Fruit fly (Drosophila melanogaster) whole organism, embryonic: Measurements from ENCODE around the gene CG9986.

Experiments
- Aef1 ChIP-seq: fragments of 200-800 bp; sonication (Bioruptor generic); IDR thresholded peaks from 3 replicates; pipeline ENCODE4 v1.3.6; 2022; ENCODE audit warnings: missing biosample characterization, missing genetic modification characterization
- Antp ChIP-seq: fragments of 200-800 bp; sonication (Bioruptor generic); optimal IDR thresholded peaks from 3 replicates; lab custom pipeline; 2016; ENCODE audit warnings: missing biosample characterization, missing genetic modification characterization
- Awh ChIP-seq: fragments of 200-800 bp; sonication (Bioruptor generic); IDR thresholded peaks from 2 replicates; pipeline ENCODE4, ENCODE4 v1.3.6; 2022; ENCODE audit warnings: missing biosample characterization, missing genetic modification characterization
- BtbVII ChIP-seq: fragments of 200-800 bp; sonication (Bioruptor generic); optimal IDR thresholded peaks from 3 replicates; lab custom pipeline; 2017; ENCODE audit warnings: missing biosample characterization, mild to moderate bottlenecking, missing genetic modification characterization
- CG1024 ChIP-seq: fragments of 200-800 bp; sonication (Bioruptor generic); IDR thresholded peaks from 2 replicates; pipeline ENCODE4 v1.3.6; 2022; ENCODE audit warnings: missing biosample characterization, missing genetic modification characterization
- CG10267 ChIP-seq: fragments of 200-800 bp; sonication (Bioruptor generic); optimal IDR thresholded peaks from 2 replicates; lab custom pipeline; 2018; ENCODE audit warnings: missing biosample characterization, mild to moderate bottlenecking, missing genetic modification characterization, moderate library complexity
- CG10654 ChIP-seq: fragments of 200-800 bp; sonication (Bioruptor generic); optimal IDR thresholded peaks from 2 replicates; lab custom pipeline; 2016; ENCODE audit warnings: missing biosample characterization, missing genetic modification characterization
- CG11093 ChIP-seq: fragments of 200-800 bp; sonication (Bioruptor generic); IDR thresholded peaks from 3 replicates; pipeline ENCODE4 v1.3.6; 2022; ENCODE audit warnings: missing biosample characterization, missing genetic modification characterization
- CG12299 ChIP-seq: fragments of 200-800 bp; sonication (Bioruptor generic); optimal IDR thresholded peaks from 2 replicates; lab custom pipeline; 2018; ENCODE audit warnings: missing biosample characterization, mild to moderate bottlenecking, missing genetic modification characterization
- CG12659 ChIP-seq: fragments of 200-800 bp; sonication (Bioruptor generic); optimal IDR thresholded peaks from 3 replicates; lab custom pipeline; 2017; ENCODE audit warnings: mild to moderate bottlenecking, missing biosample characterization, missing genetic modification reagents, missing genetic modification characterization
- CG14014 ChIP-seq: fragments of 200-800 bp; sonication (Bioruptor generic); IDR thresholded peaks from 2 replicates; pipeline ENCODE4 v1.3.6; 2022; ENCODE audit warnings: missing biosample characterization, missing genetic modification characterization
- CG14050 ChIP-seq: fragments of 200-800 bp; sonication (Bioruptor generic); IDR thresholded peaks from 3 replicates; pipeline ENCODE4 v1.3.6; 2022; ENCODE audit warnings: missing biosample characterization, missing genetic modification characterization
- CG17328 ChIP-seq: fragments of 200-800 bp; sonication (Bioruptor generic); IDR thresholded peaks from 2 replicates; pipeline ENCODE4 v1.3.6; 2022; ENCODE audit warnings: missing biosample characterization, missing genetic modification characterization
- CG2120 ChIP-seq: fragments of 200-800 bp; sonication (Bioruptor generic); optimal IDR thresholded peaks from 3 replicates; lab custom pipeline; 2016; ENCODE audit warnings: missing biosample characterization, missing genetic modification characterization
- CG34422 ChIP-seq: fragments of 200-800 bp; sonication (Bioruptor generic); IDR thresholded peaks from 3 replicates; pipeline ENCODE4 v1.3.6; 2022; ENCODE audit warnings: missing biosample characterization, missing genetic modification characterization
- CG3995 ChIP-seq: fragments of 200-800 bp; sonication (Bioruptor generic); optimal IDR thresholded peaks from 3 replicates; lab custom pipeline; 2016; ENCODE audit warnings: missing biosample characterization, missing genetic modification characterization
- CG5245 ChIP-seq: fragments of 200-800 bp; sonication (Bioruptor generic); optimal IDR thresholded peaks from 3 replicates; lab custom pipeline; 2016; ENCODE audit warnings: missing biosample characterization, missing genetic modification characterization
- CG8944 ChIP-seq: fragments of 200-800 bp; sonication (Bioruptor generic); optimal IDR thresholded peaks from 3 replicates; lab custom pipeline; 2016; ENCODE audit warnings: missing biosample characterization, missing genetic modification characterization
- CG9797 ChIP-seq: fragments of 200-800 bp; sonication (Bioruptor generic); optimal IDR thresholded peaks from 3 replicates; lab custom pipeline; 2018; ENCODE audit warnings: missing biosample characterization, mild to moderate bottlenecking, missing genetic modification characterization
- Drgx ChIP-seq: fragments of 200-800 bp; sonication (Bioruptor generic); IDR thresholded peaks from 2 replicates; pipeline ENCODE4 v1.3.6; 2022; ENCODE audit warnings: missing biosample characterization, missing genetic modification characterization
- Hr3 ChIP-seq: fragments of 200-800 bp; sonication (Bioruptor generic); optimal IDR thresholded peaks from 3 replicates; lab custom pipeline; 2016; ENCODE audit warnings: missing biosample characterization, missing genetic modification characterization
- Hr78 ChIP-seq, 2 experiments: fragments of 200-800 bp in 1 of 2; fragments of >200 bp in 1 of 2; sonication (Bioruptor generic) in 1 of 2; optimal IDR thresholded peaks; 2 replicates each; lab custom pipeline; 2017 to 2019; ENCODE audit warnings: missing biosample characterization in 2 of 2, missing genetic modification characterization in 2 of 2, mild to moderate bottlenecking in 1 of 2, moderate library complexity in 1 of 2
- Kr ChIP-seq: fragments of 200-800 bp; sonication (Bioruptor generic); optimal IDR thresholded peaks from 2 replicates; lab custom pipeline; 2017; ENCODE audit warnings: missing biosample characterization, mild to moderate bottlenecking, missing genetic modification characterization
- Mad ChIP-seq: fragments of 200-800 bp; sonication (Bioruptor generic); optimal IDR thresholded peaks from 2 replicates; lab custom pipeline; 2016; ENCODE audit warnings: missing biosample characterization, missing genetic modification characterization
- Meics ChIP-seq: fragments of 200-800 bp; sonication (Bioruptor generic); optimal IDR thresholded peaks from 2 replicates; lab custom pipeline; 2017; ENCODE audit warnings: missing biosample characterization, mild to moderate bottlenecking, missing genetic modification characterization
- NC2α ChIP-seq: fragments of 200-800 bp; sonication (Bioruptor generic); optimal IDR thresholded peaks from 2 replicates; lab custom pipeline; 2016; ENCODE audit warnings: missing biosample characterization, missing genetic modification characterization
- NFAT ChIP-seq: fragments of 200-800 bp; sonication (Bioruptor generic); IDR thresholded peaks from 2 replicates; pipeline ENCODE4 v1.3.6; 2022; ENCODE audit warnings: missing biosample characterization, missing genetic modification characterization
- Sin3A ChIP-seq: fragments of >200 bp; optimal IDR thresholded peaks from 2 replicates; lab custom pipeline; 2018
- Taf1 ChIP-seq: fragments of 200-800 bp; sonication (Bioruptor generic); IDR thresholded peaks from 2 replicates; pipeline ENCODE4 v1.3.6; 2022; ENCODE audit warnings: missing biosample characterization, missing genetic modification characterization
- Vsx1 ChIP-seq: fragments of 200-800 bp; sonication (Bioruptor generic); optimal IDR thresholded peaks from 2 replicates; lab custom pipeline; 2017; ENCODE audit warnings: missing biosample characterization, mild to moderate bottlenecking, missing genetic modification characterization, missing genetic modification reagents
- abd-A ChIP-seq: fragments of 200-800 bp; sonication (Bioruptor generic); optimal IDR thresholded peaks from 3 replicates; lab custom pipeline; 2019; ENCODE audit warnings: missing biosample characterization, mild to moderate bottlenecking, missing genetic modification characterization, moderate library complexity
- br ChIP-seq: fragments of >200 bp; optimal IDR thresholded peaks from 2 replicates; lab custom pipeline; 2017
- chn ChIP-seq: fragments of 200-800 bp; sonication (Bioruptor generic); optimal IDR thresholded peaks from 2 replicates; lab custom pipeline; 2016; ENCODE audit warnings: missing biosample characterization, missing genetic modification characterization
- dmrt11E ChIP-seq: fragments of 200-800 bp; sonication (Bioruptor generic); optimal IDR thresholded peaks from 3 replicates; lab custom pipeline; 2018; ENCODE audit warnings: missing biosample characterization, mild to moderate bottlenecking, missing genetic modification characterization, moderate library complexity
- gcm2 ChIP-seq: fragments of 200-800 bp; sonication (Bioruptor generic); optimal IDR thresholded peaks from 2 replicates; lab custom pipeline; 2016; ENCODE audit warnings: missing biosample characterization, missing genetic modification characterization
- gem ChIP-seq: fragments of 200-800 bp; sonication (Bioruptor generic); optimal IDR thresholded peaks from 2 replicates; lab custom pipeline; 2019; ENCODE audit warnings: missing biosample characterization, mild to moderate bottlenecking, missing genetic modification characterization, moderate library complexity
- grau ChIP-seq: fragments of 200-800 bp; optimal IDR thresholded peaks from 3 replicates; lab custom pipeline; 2019; ENCODE audit warnings: missing biosample characterization, mild to moderate bottlenecking, missing genetic modification characterization, moderate library complexity
- gsb-n ChIP-seq: fragments of 200-800 bp; sonication (Bioruptor generic); optimal IDR thresholded peaks from 3 replicates; lab custom pipeline; 2018; ENCODE audit warnings: missing biosample characterization, mild to moderate bottlenecking, missing genetic modification characterization
- jumu ChIP-seq: fragments of 200-800 bp; sonication (Bioruptor generic); optimal IDR thresholded peaks from 3 replicates; lab custom pipeline; 2016; ENCODE audit warnings: missing biosample characterization, missing genetic modification characterization
- mirr ChIP-seq: fragments of 200-800 bp; sonication (Bioruptor generic); optimal IDR thresholded peaks from 3 replicates; lab custom pipeline; 2018; ENCODE audit warnings: missing biosample characterization, mild to moderate bottlenecking, missing genetic modification characterization
- org-1 ChIP-seq: fragments of 200-800 bp; sonication (Bioruptor generic); optimal IDR thresholded peaks from 2 replicates; lab custom pipeline; 2017; ENCODE audit warnings: missing biosample characterization, missing genetic modification characterization
- peb ChIP-seq: fragments of 200-800 bp; sonication (Bioruptor generic); IDR thresholded peaks from 2 replicates; pipeline ENCODE4 v1.3.6; 2022; ENCODE audit warnings: missing biosample characterization, missing genetic modification characterization
- pita ChIP-seq: fragments of 200-800 bp; sonication (Bioruptor generic); optimal IDR thresholded peaks from 2 replicates; lab custom pipeline; 2017; ENCODE audit warnings: missing biosample characterization, mild to moderate bottlenecking, missing genetic modification characterization
- pum ChIP-seq: fragments of 200-800 bp; sonication (Bioruptor generic); optimal IDR thresholded peaks from 2 replicates; lab custom pipeline; 2016; ENCODE audit warnings: missing biosample characterization, missing genetic modification characterization
- schlank ChIP-seq: fragments of 200-800 bp; sonication (Bioruptor generic); optimal IDR thresholded peaks from 2 replicates; lab custom pipeline; 2018; ENCODE audit warnings: missing biosample characterization, mild to moderate bottlenecking, missing genetic modification characterization
- sens ChIP-seq: fragments of 200-800 bp; sonication (Bioruptor generic); peaks from one replicate; lab custom pipeline; 2016; ENCODE audit warnings: missing biosample characterization, missing genetic modification characterization
- slbo ChIP-seq: fragments of 200-800 bp; sonication (Bioruptor generic); IDR thresholded peaks from 2 replicates; pipeline ENCODE4 v1.3.6; 2022; ENCODE audit warnings: missing biosample characterization, missing genetic modification characterization
- slou ChIP-seq: fragments of 200-800 bp; sonication (Bioruptor generic); optimal IDR thresholded peaks from 3 replicates; lab custom pipeline; 2016; ENCODE audit warnings: missing biosample characterization, missing genetic modification characterization
- sob ChIP-seq: fragments of 200-800 bp; sonication (Bioruptor generic); IDR thresholded peaks from 2 replicates; pipeline ENCODE4 v1.3.6; 2022; ENCODE audit warnings: missing biosample characterization, missing genetic modification characterization
- ttk ChIP-seq: fragments of 200-800 bp; sonication (Bioruptor generic); IDR thresholded peaks from 2 replicates; pipeline ENCODE4 v2.1.2; 2022; ENCODE audit warnings: missing biosample characterization, missing genetic modification characterization
- tup ChIP-seq: fragments of 200-800 bp; sonication (Bioruptor generic); optimal IDR thresholded peaks from 2 replicates; lab custom pipeline; 2016; ENCODE audit warnings: missing biosample characterization, mild to moderate bottlenecking, missing genetic modification characterization, moderate library complexity
- unpg ChIP-seq: fragments of 200-800 bp; sonication (Bioruptor generic); optimal IDR thresholded peaks from 3 replicates; lab custom pipeline; 2018; ENCODE audit warnings: missing biosample characterization, mild to moderate bottlenecking, missing genetic modification characterization, moderate library complexity
- vfl ChIP-seq: fragments of 200-800 bp; sonication (Bioruptor generic); optimal IDR thresholded peaks from 2 replicates; lab custom pipeline; 2016; ENCODE audit warnings: missing biosample characterization, missing genetic modification characterization
- z ChIP-seq: fragments of 200-800 bp; sonication (Bioruptor generic); IDR thresholded peaks from 3 replicates; pipeline ENCODE4 v1.3.6; 2022; ENCODE audit warnings: missing biosample characterization, missing genetic modification characterization

CG9986 gene

dm6 chr3R:28590462-28590861 is 15.4 kb upstream of the CG9986 start (continued):
- TF ChIP-seq vfl, result no peak
- peak; percentile 27; the same call in 1 of the 3 replicates for TF ChIP-seq CG11093 (GFP tag; lab: Robert Waterston, UW)
- TF ChIP-seq slou, result no peak
- TF ChIP-seq CG2120 (GFP tag; lab: Kevin White, UChicago), result no peak
- no peak for TF ChIP-seq Hr78 (GFP tag; optimal IDR thresholded peaks at IDR 0.05; lab: Kevin White, UChicago)
- no peak for TF ChIP-seq Taf1
- no peak for TF ChIP-seq ttk (GFP tag; lab: Robert Waterston, UW)
- peak; percentile 47 for TF ChIP-seq org-1 (GFP tag; lab: Kevin White, UChicago)
- no peak for TF ChIP-seq CG10267
- no peak for TF ChIP-seq br
- no peak for TF ChIP-seq NC2α (GFP tag; lab: Kevin White, UChicago)
- TF ChIP-seq CG10654, result peak; percentile 18
- TF ChIP-seq dmrt11E (tag; lab: Kevin White, UChicago), result peak; percentile 47
- TF ChIP-seq pita (GFP tag; lab: Kevin White, UChicago), result no peak
- TF ChIP-seq CG8944 (GFP tag; lab: Kevin White, UChicago), result no peak
- TF ChIP-seq unpg (GFP tag; lab: Kevin White, UChicago), result peak; percentile 53
- TF ChIP-seq peb, result no peak
- TF ChIP-seq abd-A, result no peak
- no peak for TF ChIP-seq chn (GFP tag; lab: Kevin White, UChicago)
- TF ChIP-seq Aef1, result no peak
- peak; percentile 18 for TF ChIP-seq BtbVII (GFP tag; lab: Kevin White, UChicago)
- TF ChIP-seq tup, result peak; percentile 15
- TF ChIP-seq sens, result peak; percentile 80
- no peak for TF ChIP-seq CG3995 (GFP tag; lab: Kevin White, UChicago)
- TF ChIP-seq Drgx (GFP tag; lab: Robert Waterston, UW), result no peak
- no peak for TF ChIP-seq Sin3A (lab: Kevin White, UChicago)
- no peak for TF ChIP-seq CG5245 (GFP tag; lab: Kevin White, UChicago)
- peak; percentile 44; the same call in 1 of the 2 replicates for TF ChIP-seq Awh
- TF ChIP-seq slbo, result no peak
- no peak for TF ChIP-seq Mad
- no peak for TF ChIP-seq gcm2
- no peak for TF ChIP-seq CG12299 (tag; lab: Kevin White, UChicago)
- 0 out of 3 replicates have a peak, but pooled peaks have one; percentile 30 for TF ChIP-seq CG14050 (GFP tag; lab: Robert Waterston, UW)
- TF ChIP-seq sob (GFP tag; lab: Robert Waterston, UW), result peak; percentile 29; the same call in 1 of the 2 replicates
- TF ChIP-seq Antp, result no peak
- no peak for TF ChIP-seq schlank (tag; lab: Kevin White, UChicago)
- TF ChIP-seq gsb-n (tag; lab: Kevin White, UChicago), result no peak
- TF ChIP-seq CG17328 (GFP tag; lab: Robert Waterston, UW), result no peak
- no peak for TF ChIP-seq grau (tag; lab: Kevin White, UChicago)
- peak; percentile 76 for TF ChIP-seq Vsx1 (GFP tag; lab: Kevin White, UChicago)
- TF ChIP-seq Hr3 (GFP tag; lab: Kevin White, UChicago), result no peak
- TF ChIP-seq CG9797, result no peak
- TF ChIP-seq gem (tag; lab: Kevin White, UChicago), result peak; percentile 48
- no peak for TF ChIP-seq Kr
- TF ChIP-seq CG14014 (GFP tag; lab: Robert Waterston, UW), result no peak
- TF ChIP-seq Meics (GFP tag; lab: Kevin White, UChicago), result peak; percentile 29
- peak; percentile 13; the same call in 1 of the 2 replicates for TF ChIP-seq CG1024 (GFP tag; lab: Robert Waterston, UW)
- TF ChIP-seq jumu (GFP tag; lab: Kevin White, UChicago), result no peak
- no peak for TF ChIP-seq CG34422 (GFP tag; lab: Robert Waterston, UW)
- TF ChIP-seq mirr (GFP tag; lab: Kevin White, UChicago), result no peak
- no peak for TF ChIP-seq NFAT (GFP tag; lab: Robert Waterston, UW)
- TF ChIP-seq pum (GFP tag; lab: Kevin White, UChicago), result no peak
- TF ChIP-seq CG12659 (GFP tag; lab: Kevin White, UChicago), result peak; percentile 18
- TF ChIP-seq z (GFP tag; lab: Robert Waterston, UW), result peak; percentile 49; the same call in 1 of the 3 replicates
